Fruit fly (Drosophila melanogaster) whole organism, embryonic: ENCODE data around the gene Rabex-5.

Experiments used
- Aef1 ChIP-seq: fragments of 200-800 bp; sonication (Bioruptor generic); IDR thresholded peaks from 3 replicates; pipeline ENCODE4 v1.3.6; 2022; ENCODE audit warnings: missing biosample characterization, missing genetic modification characterization
- B-H2 ChIP-seq: fragments of 200-800 bp; sonication (Bioruptor generic); optimal IDR thresholded peaks from 2 replicates; lab custom pipeline; 2018; ENCODE audit warnings: missing biosample characterization, mild to moderate bottlenecking, missing genetic modification characterization
- Bgb ChIP-seq: fragments of 200-800 bp; sonication (Bioruptor generic); IDR thresholded peaks from 2 replicates; pipeline ENCODE4 v1.3.6; 2022; ENCODE audit warnings: missing biosample characterization, missing genetic modification characterization; ENCODE audit not compliant: partially characterized antibody
- Blimp-1 ChIP-seq: fragments of 200-800 bp; sonication (Bioruptor generic); optimal IDR thresholded peaks from 3 replicates; lab custom pipeline; 2018; ENCODE audit warnings: missing biosample characterization, missing genetic modification characterization, mild to moderate bottlenecking, moderate library complexity, missing genetic modification reagents
- CG10979 ChIP-seq: fragments of 200-800 bp; sonication (Bioruptor generic); optimal IDR thresholded peaks from 2 replicates; lab custom pipeline; 2018; ENCODE audit warnings: missing biosample characterization, mild to moderate bottlenecking, missing genetic modification characterization, moderate library complexity
- CG11696 ChIP-seq: fragments of 200-800 bp; sonication (Bioruptor generic); IDR thresholded peaks from 2 replicates; pipeline ENCODE4 v1.3.6; 2022; ENCODE audit warnings: missing biosample characterization, missing genetic modification characterization
- CG12236 ChIP-seq: fragments of 200-800 bp; sonication (Bioruptor generic); optimal IDR thresholded peaks from 2 replicates; lab custom pipeline; 2016; ENCODE audit warnings: missing biosample characterization, missing genetic modification characterization
- CG12391 ChIP-seq: fragments of 200-800 bp; sonication (Bioruptor generic); optimal IDR thresholded peaks from 3 replicates; lab custom pipeline; 2018; ENCODE audit warnings: missing biosample characterization, mild to moderate bottlenecking, missing genetic modification characterization, moderate library complexity
- CG12744 ChIP-seq: fragments of 200-800 bp; sonication (Bioruptor generic); optimal IDR thresholded peaks from 2 replicates; lab custom pipeline; 2016; ENCODE audit warnings: missing biosample characterization, missing genetic modification characterization
- CG12942 ChIP-seq: fragments of 200-800 bp; sonication (Bioruptor generic); optimal IDR thresholded peaks from 3 replicates; lab custom pipeline; 2016; ENCODE audit warnings: missing biosample characterization, missing genetic modification characterization
- CG13123 ChIP-seq: fragments of 200-800 bp; sonication (Bioruptor generic); optimal IDR thresholded peaks from 2 replicates; lab custom pipeline; 2016; ENCODE audit warnings: missing biosample characterization, missing genetic modification characterization
- CG13296 ChIP-seq: fragments of 200-800 bp; sonication (Bioruptor generic); optimal IDR thresholded peaks from 3 replicates; lab custom pipeline; 2018; ENCODE audit warnings: missing biosample characterization, mild to moderate bottlenecking, missing genetic modification characterization
- CG13894 ChIP-seq: fragments of 200-800 bp; sonication (Bioruptor generic); optimal IDR thresholded peaks from 3 replicates; lab custom pipeline; 2018; ENCODE audit warnings: missing biosample characterization, mild to moderate bottlenecking, missing genetic modification characterization, moderate library complexity
- CG16863 ChIP-seq: fragments of 200-800 bp; sonication (Bioruptor generic); optimal IDR thresholded peaks from 3 replicates; lab custom pipeline; 2016; ENCODE audit warnings: missing biosample characterization, missing genetic modification characterization
- CG17328 ChIP-seq: fragments of 200-800 bp; sonication (Bioruptor generic); IDR thresholded peaks from 2 replicates; pipeline ENCODE4 v1.3.6; 2022; ENCODE audit warnings: missing biosample characterization, missing genetic modification characterization
- CG17829 ChIP-seq: fragments of 200-800 bp; optimal IDR thresholded peaks from 2 replicates; lab custom pipeline; 2019; ENCODE audit warnings: missing biosample characterization, mild to moderate bottlenecking, missing genetic modification characterization, moderate library complexity
- CG2116 ChIP-seq: fragments of 200-800 bp; sonication (Bioruptor generic); optimal IDR thresholded peaks from 3 replicates; lab custom pipeline; 2018; ENCODE audit warnings: missing biosample characterization, mild to moderate bottlenecking, missing genetic modification characterization
- CG34224 ChIP-seq: fragments of 200-800 bp; sonication (Bioruptor generic); IDR thresholded peaks from 3 replicates; pipeline ENCODE4 v1.3.6; 2022; ENCODE audit warnings: missing biosample characterization, missing genetic modification characterization; ENCODE audit not compliant: partially characterized antibody
- CG3726 ChIP-seq: fragments of 200-800 bp; sonication (Bioruptor generic); IDR thresholded peaks from 3 replicates; pipeline ENCODE4, ENCODE4 v1.3.6; 2022; ENCODE audit warnings: missing biosample characterization, missing genetic modification characterization
- CG7357 ChIP-seq: fragments of 200-800 bp; sonication (Bioruptor generic); IDR thresholded peaks from 3 replicates; pipeline ENCODE4 v1.3.6; 2022; ENCODE audit warnings: missing biosample characterization, missing genetic modification characterization
- CG7963 ChIP-seq: fragments of 200-800 bp; sonication (Bioruptor generic); IDR thresholded peaks from 3 replicates; pipeline ENCODE4 v1.3.6; 2022; ENCODE audit warnings: missing biosample characterization, missing genetic modification characterization; ENCODE audit not compliant: partially characterized antibody
- CG8281 ChIP-seq: fragments of 200-800 bp; sonication (Bioruptor generic); optimal IDR thresholded peaks from 2 replicates; lab custom pipeline; 2018; ENCODE audit warnings: missing biosample characterization, mild to moderate bottlenecking, missing genetic modification characterization, moderate library complexity
- CG8388 ChIP-seq: fragments of 200-800 bp; sonication (Bioruptor generic); optimal IDR thresholded peaks from 2 replicates; lab custom pipeline; 2019; ENCODE audit warnings: missing biosample characterization, mild to moderate bottlenecking, missing genetic modification characterization, moderate library complexity
- CG9215 ChIP-seq: fragments of 200-800 bp; sonication (Bioruptor generic); IDR thresholded peaks from 2 replicates; pipeline ENCODE4 v1.3.6; 2022; ENCODE audit warnings: missing biosample characterization, missing genetic modification characterization
- CG9437 ChIP-seq: fragments of 200-800 bp; sonication (Bioruptor generic); optimal IDR thresholded peaks from 2 replicates; lab custom pipeline; 2018; ENCODE audit warnings: missing biosample characterization, mild to moderate bottlenecking, missing genetic modification characterization
- GATAe ChIP-seq: fragments of 200-800 bp; sonication (Bioruptor generic); conservative IDR thresholded peaks from 2 replicates; pipeline ENCODE4 v1.3.6; 2022; ENCODE audit warnings: missing biosample characterization, missing genetic modification characterization
- HmgZ ChIP-seq: fragments of 200-800 bp; sonication (Bioruptor generic); optimal IDR thresholded peaks from 2 replicates; lab custom pipeline; 2018; ENCODE audit warnings: missing biosample characterization, mild to moderate bottlenecking, missing genetic modification characterization
- NK7.1 ChIP-seq: fragments of 200-800 bp; sonication (Bioruptor generic); optimal IDR thresholded peaks from 3 replicates; lab custom pipeline; 2016; ENCODE audit warnings: missing biosample characterization, missing genetic modification characterization
- Nf-YB ChIP-seq: fragments of 200-800 bp; sonication (Bioruptor generic); optimal IDR thresholded peaks from 3 replicates; lab custom pipeline; 2019; ENCODE audit warnings: missing biosample characterization, mild to moderate bottlenecking, missing genetic modification characterization, moderate library complexity
- Oli ChIP-seq: fragments of 200-800 bp; sonication (Bioruptor generic); optimal IDR thresholded peaks from 2 replicates; lab custom pipeline; 2018; ENCODE audit warnings: missing biosample characterization, mild to moderate bottlenecking, missing genetic modification characterization, moderate library complexity
- Trl ChIP-seq, 3 experiments: fragments of >200 bp in 2 of 3; fragments of 200-800 bp in 1 of 3; sonication (Bioruptor generic) in 1 of 3; optimal IDR thresholded peaks; 2 replicates in 1 of 3; 3 replicates in 2 of 3; lab custom pipeline; 2016 to 2017; ENCODE audit warnings: missing biosample characterization in 1 of 3, missing genetic modification characterization in 1 of 3
- ac ChIP-seq: fragments of 200-800 bp; sonication (Bioruptor generic); optimal IDR thresholded peaks from 3 replicates; lab custom pipeline; 2017; ENCODE audit warnings: missing biosample characterization, mild to moderate bottlenecking, missing genetic modification characterization
- ara ChIP-seq: fragments of 200-800 bp; sonication (Bioruptor generic); IDR thresholded peaks from 2 replicates; pipeline ENCODE4 v1.3.6; 2022; ENCODE audit warnings: missing biosample characterization, missing genetic modification characterization
- ato ChIP-seq: fragments of 200-800 bp; sonication (Bioruptor generic); IDR thresholded peaks from 2 replicates; pipeline ENCODE4 v1.3.6; 2022; ENCODE audit warnings: missing biosample characterization, missing genetic modification characterization; ENCODE audit not compliant: partially characterized antibody
- danr ChIP-seq: fragments of 200-800 bp; sonication (Bioruptor generic); IDR thresholded peaks from 2 replicates; pipeline ENCODE4 v1.3.6; 2022; ENCODE audit warnings: missing biosample characterization, missing genetic modification characterization
- dmrt11E ChIP-seq: fragments of 200-800 bp; sonication (Bioruptor generic); optimal IDR thresholded peaks from 3 replicates; lab custom pipeline; 2018; ENCODE audit warnings: missing biosample characterization, mild to moderate bottlenecking, missing genetic modification characterization, moderate library complexity
- dysf ChIP-seq: fragments of 200-800 bp; sonication (Bioruptor generic); IDR thresholded peaks from 3 replicates; pipeline ENCODE4 v1.3.6; 2022; ENCODE audit warnings: missing biosample characterization, missing genetic modification characterization
- exex ChIP-seq: fragments of 200-800 bp; sonication (Bioruptor generic); optimal IDR thresholded peaks from 4 replicates; lab custom pipeline; 2018; ENCODE audit warnings: missing biosample characterization, mild to moderate bottlenecking, missing genetic modification characterization, moderate library complexity
- fd64A ChIP-seq: fragments of 200-800 bp; sonication (Bioruptor generic); optimal IDR thresholded peaks from 3 replicates; lab custom pipeline; 2018; ENCODE audit warnings: missing biosample characterization, mild to moderate bottlenecking, missing genetic modification characterization
- lilli ChIP-seq: fragments of 200-800 bp; sonication (Bioruptor generic); optimal IDR thresholded peaks from 3 replicates; lab custom pipeline; 2016; ENCODE audit warnings: missing biosample characterization, missing genetic modification characterization
- oc ChIP-seq: fragments of 200-800 bp; sonication (Bioruptor generic); optimal IDR thresholded peaks from 2 replicates; lab custom pipeline; 2018; ENCODE audit warnings: missing biosample characterization, mild to moderate bottlenecking, missing genetic modification characterization, moderate library complexity
- peb ChIP-seq: fragments of 200-800 bp; sonication (Bioruptor generic); IDR thresholded peaks from 2 replicates; pipeline ENCODE4 v1.3.6; 2022; ENCODE audit warnings: missing biosample characterization, missing genetic modification characterization
- pum ChIP-seq: fragments of 200-800 bp; sonication (Bioruptor generic); optimal IDR thresholded peaks from 2 replicates; lab custom pipeline; 2016; ENCODE audit warnings: missing biosample characterization, missing genetic modification characterization
- row ChIP-seq: fragments of 200-800 bp; sonication (Bioruptor generic); IDR thresholded peaks from 3 replicates; pipeline ENCODE4 v1.3.6; 2022; ENCODE audit warnings: missing biosample characterization, missing genetic modification characterization
- slbo ChIP-seq: fragments of 200-800 bp; sonication (Bioruptor generic); IDR thresholded peaks from 2 replicates; pipeline ENCODE4 v1.3.6; 2022; ENCODE audit warnings: missing biosample characterization, missing genetic modification characterization
- ssp ChIP-seq: fragments of 200-800 bp; sonication (Bioruptor generic); IDR thresholded peaks from 2 replicates; pipeline ENCODE4 v1.3.6; 2022; ENCODE audit warnings: missing biosample characterization, missing genetic modification characterization
- vvl ChIP-seq: fragments of 200-800 bp; sonication (Bioruptor generic); IDR thresholded peaks from 2 replicates; pipeline ENCODE4 v1.3.6; 2022; ENCODE audit warnings: missing biosample characterization, missing genetic modification characterization
- wek ChIP-seq: fragments of 200-800 bp; sonication (Bioruptor generic); optimal IDR thresholded peaks from 3 replicates; lab custom pipeline; 2018; ENCODE audit warnings: missing biosample characterization, mild to moderate bottlenecking, missing genetic modification characterization, moderate library complexity
- zen2 ChIP-seq: fragments of 200-800 bp; sonication (Bioruptor generic); IDR thresholded peaks from 3 replicates; pipeline ENCODE4 v1.3.6; 2022; ENCODE audit warnings: missing biosample characterization, missing genetic modification characterization; ENCODE audit not compliant: partially characterized antibody

Rabex-5 gene

dm6 chr3L:1319097-1319725, 23.5 kb downstream of the Rabex-5 start (continued):
- TF ChIP-seq Oli (tag; lab: Kevin White, UChicago) = peak; percentile 81
- TF ChIP-seq ara (GFP tag; lab: Robert Waterston, UW) = peak; percentile 88
- peak; percentile 50 for TF ChIP-seq CG12236 (GFP tag; lab: Kevin White, UChicago)
- no peak for TF ChIP-seq CG34224 (GFP tag; lab: Robert Waterston, UW)
- no peak for TF ChIP-seq CG13894
- no peak for TF ChIP-seq ac (GFP tag; lab: Kevin White, UChicago)
- TF ChIP-seq Blimp-1 (GFP tag; lab: Kevin White, UChicago) = peak; percentile 85
- peak; percentile 38 for TF ChIP-seq CG9437 (GFP tag; lab: Kevin White, UChicago)
- peak; percentile 96 for TF ChIP-seq vvl
- TF ChIP-seq exex = no peak
- TF ChIP-seq NK7.1 = peak; percentile 25
- no peak for TF ChIP-seq CG7963
- TF ChIP-seq CG12942 = peak; percentile 68
- TF ChIP-seq row (GFP tag; lab: Robert Waterston, UW) = peak; percentile 78
- TF ChIP-seq peb (GFP tag; lab: Robert Waterston, UW) = peak; percentile 60
- peak; percentile 68 for TF ChIP-seq danr (GFP tag; lab: Robert Waterston, UW)
- peak; percentile 53 for TF ChIP-seq CG8281 (tag; lab: Kevin White, UChicago)
- peak; percentile 64 for TF ChIP-seq Aef1 (GFP tag; lab: Robert Waterston, UW)
- TF ChIP-seq GATAe = no peak
- TF ChIP-seq CG16863 (GFP tag; lab: Kevin White, UChicago) = peak; percentile 75
- peak; percentile 25 for TF ChIP-seq CG13123 (GFP tag; lab: Kevin White, UChicago)
- TF ChIP-seq ssp (GFP tag; lab: Robert Waterston, UW) = peak; percentile 67
- no peak for TF ChIP-seq Bgb (GFP tag; lab: Robert Waterston, UW)
- peak; percentile 62; the same call in 1 of the 3 replicates for TF ChIP-seq CG7357 (GFP tag; lab: Robert Waterston, UW)
- peak; percentile 38 for TF ChIP-seq Nf-YB (GFP tag; lab: Kevin White, UChicago)
- no peak for TF ChIP-seq CG11696 (GFP tag; lab: Robert Waterston, UW)
- TF ChIP-seq CG9215 (GFP tag; lab: Robert Waterston, UW) = 0 out of 2 replicates have a peak, but pooled peaks have one; percentile 15
- TF ChIP-seq CG12391 = peak; percentile 82
- TF ChIP-seq dmrt11E = peak; percentile 68
- no peak for TF ChIP-seq CG12744 (GFP tag; lab: Kevin White, UChicago)
- TF ChIP-seq lilli (GFP tag; lab: Kevin White, UChicago) = peak; percentile 61
- TF ChIP-seq CG13296 (GFP tag; lab: Kevin White, UChicago) = peak; percentile 26
- TF ChIP-seq oc = peak; percentile 85
- peak; percentile 86 for TF ChIP-seq CG10979
- peak; percentile 79 for TF ChIP-seq CG8388
- TF ChIP-seq ato (GFP tag; lab: Robert Waterston, UW) = no peak
- peak; percentile 48; the same call in 1 of the 2 replicates for TF ChIP-seq slbo
- TF ChIP-seq CG17829 (tag; lab: Kevin White, UChicago) = peak; percentile 84
- no peak for TF ChIP-seq B-H2 (GFP tag; lab: Kevin White, UChicago)
- TF ChIP-seq CG2116 = peak; percentile 19
- TF ChIP-seq CG3726 (GFP tag; lab: Robert Waterston, UW) = peak; percentile 30; the same call in 2 of the 3 replicates
- peak; percentile 46 for TF ChIP-seq wek (GFP tag; lab: Kevin White, UChicago)
- peak; percentile 40 for TF ChIP-seq HmgZ (tag; lab: Kevin White, UChicago)
- peak; percentile 78 for TF ChIP-seq fd64A
- no peak for TF ChIP-seq zen2 (GFP tag; lab: Robert Waterston, UW)
- TF ChIP-seq pum = peak; percentile 69
- TF ChIP-seq Trl (optimal IDR thresholded peaks at IDR 0.05; lab: Kevin White, UChicago) = no peak
- peak; percentile 60 for TF ChIP-seq Trl (GFP tag; optimal IDR thresholded peaks at IDR 0.05; lab: Kevin White, UChicago)
- TF ChIP-seq CG17328 = peak; percentile 86
- peak; percentile 68; the same call in 2 of the 3 replicates for TF ChIP-seq dysf
